Worm (Caenorhabditis elegans): ENCODE results near the gene grl-5.
A peak's percentile ranks its signal among the peaks of the same experiment; 100 is the strongest.

grl-5 gene

DNA sequence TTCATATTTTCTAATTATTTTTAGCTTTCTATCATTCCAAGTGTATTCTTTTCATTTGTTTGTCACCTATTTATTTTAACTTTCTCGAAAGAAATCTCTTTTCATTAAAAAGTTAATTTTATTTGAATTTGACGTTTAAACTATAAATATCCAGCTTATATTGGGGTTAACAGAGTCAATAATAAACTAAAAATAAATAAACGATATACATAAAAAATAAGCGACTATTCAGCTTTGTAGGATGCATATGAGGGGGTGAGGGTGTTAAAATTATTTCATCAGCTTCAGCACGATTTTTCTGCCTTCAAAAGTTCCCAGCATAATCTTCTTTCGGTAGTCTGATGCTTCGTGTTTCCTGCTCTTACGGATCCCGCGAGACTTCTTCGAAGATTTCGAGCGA, 40.8 kb downstream of the grl-5 start (continued):
- no peak for TF ChIP-seq lin-54 (GFP tag; optimal IDR thresholded peaks at IDR 0.05)
- no peak for TF ChIP-seq nfya-2 (GFP tag; IDR thresholded peaks at IDR 0.05)
- TF ChIP-seq ztf-6 (GFP tag; IDR thresholded peaks at IDR 0.05): no peak
- TF ChIP-seq mxl-1 (tag; optimal IDR thresholded peaks at IDR 0.05): no peak
- TF ChIP-seq ZK185.1 (tag; optimal IDR thresholded peaks at IDR 0.05; ENCODE audit: poor library complexity, severe bottlenecking): no peak
- TF ChIP-seq ekl-4 (GFP tag; IDR thresholded peaks at IDR 0.05): 0 out of 2 replicates have a peak, but pooled peaks have one; percentile 44
- TF ChIP-seq ceh-27 (GFP tag; optimal IDR thresholded peaks at IDR 0.05): no peak
- TF ChIP-seq mcd-1 (GFP tag; IDR thresholded peaks at IDR 0.05): no peak
- TF ChIP-seq sptf-2 (GFP tag; optimal IDR thresholded peaks at IDR 0.05): no peak
- TF ChIP-seq C06A6.2 (GFP tag; conservative IDR thresholded peaks at IDR 0.05): no peak
- peak; percentile 76; the same call in 1 of the 2 replicates for TF ChIP-seq Y79H2A.3 (GFP tag; conservative IDR thresholded peaks at IDR 0.05)
- TF ChIP-seq madf-6 (GFP tag; IDR thresholded peaks at IDR 0.05): peak; percentile 59
- TF ChIP-seq gei-17 (GFP tag; optimal IDR thresholded peaks at IDR 0.05): no peak
- TF ChIP-seq nhr-179 (tag; optimal IDR thresholded peaks at IDR 0.05): no peak
- TF ChIP-seq B0035.1 (tag; optimal IDR thresholded peaks at IDR 0.05): no peak
- TF ChIP-seq fkh-3 (tag; optimal IDR thresholded peaks at IDR 0.05): no peak
- no peak for TF ChIP-seq xnd-1 (tag; optimal IDR thresholded peaks at IDR 0.05)
- no peak for TF ChIP-seq attf-5 (GFP tag; optimal IDR thresholded peaks at IDR 0.05)
- TF ChIP-seq repo-1 (tag; optimal IDR thresholded peaks at IDR 0.05): no peak
- no peak for TF ChIP-seq egl-18 (GFP tag; IDR thresholded peaks at IDR 0.05)
- TF ChIP-seq lin-26 (GFP tag; IDR thresholded peaks at IDR 0.05): no peak
- TF ChIP-seq nhr-27 (tag; optimal IDR thresholded peaks at IDR 0.05): no peak
- no peak for TF ChIP-seq F10E7.11 (tag; optimal IDR thresholded peaks at IDR 0.05)
- no peak for TF ChIP-seq nfya-1 (tag; optimal IDR thresholded peaks at IDR 0.05; ENCODE audit: borderline replicate concordance, insufficient read depth)
- TF ChIP-seq F39B2.1 (GFP tag; IDR thresholded peaks at IDR 0.05): no peak
- no peak for TF ChIP-seq K11D2.4 (GFP tag; IDR thresholded peaks at IDR 0.05)
- no peak for TF ChIP-seq tlf-1 (GFP tag; optimal IDR thresholded peaks at IDR 0.05)
- TF ChIP-seq F37B4.10 (GFP tag; IDR thresholded peaks at IDR 0.05): no peak
- TF ChIP-seq Y56A3A.18 (GFP tag; IDR thresholded peaks at IDR 0.05): no peak
- no peak for TF ChIP-seq rpc-1 (optimal IDR thresholded peaks at IDR 0.05)
- TF ChIP-seq rpc-1 (tag; optimal IDR thresholded peaks at IDR 0.05): no peak
- TF ChIP-seq ztf-26 (tag; optimal IDR thresholded peaks at IDR 0.05): no peak
- no peak for TF ChIP-seq pha-4 (tag; optimal IDR thresholded peaks at IDR 0.05)
- TF ChIP-seq nhr-120 (GFP tag; IDR thresholded peaks at IDR 0.05): no peak
- TF ChIP-seq F49E8.2 (tag; optimal IDR thresholded peaks at IDR 0.05; ENCODE audit: insufficient read depth): peak; percentile 23
- 0 out of 2 replicates have a peak, but pooled peaks have one; percentile 14 for TF ChIP-seq madf-8 (GFP tag; conservative IDR thresholded peaks at IDR 0.05)
- 0 out of 2 replicates have a peak, but pooled peaks have one; percentile 34 for TF ChIP-seq nfyb-1 (GFP tag; IDR thresholded peaks at IDR 0.05)
- TF ChIP-seq let-526 (GFP tag; IDR thresholded peaks at IDR 0.05): no peak
- no peak for TF ChIP-seq ztf-3 (GFP tag; optimal IDR thresholded peaks at IDR 0.05)
- no peak for TF ChIP-seq mes-4 (tag; optimal IDR thresholded peaks at IDR 0.05)
- peak in 1 of 2 experiments; percentile 24 for TF ChIP-seq rec-8 (tag; optimal IDR thresholded peaks at IDR 0.05)
- TF ChIP-seq dox-1 (GFP tag; IDR thresholded peaks at IDR 0.05): no peak
- TF ChIP-seq snpc-1.3 (tag; optimal IDR thresholded peaks at IDR 0.05; ENCODE audit: insufficient read depth): peak; percentile 51
- TF ChIP-seq C17E4.6 (GFP tag; IDR thresholded peaks at IDR 0.05): no peak
- TF ChIP-seq akir-1 (GFP tag; optimal IDR thresholded peaks at IDR 0.05): no peak
- TF ChIP-seq atf-7 (tag; optimal IDR thresholded peaks at IDR 0.05): no peak
- TF ChIP-seq lag-1 (GFP tag; IDR thresholded peaks at IDR 0.05): no peak
- no peak for TF ChIP-seq F55B11.4 (tag; optimal IDR thresholded peaks at IDR 0.05; ENCODE audit: borderline replicate concordance, insufficient read depth)
- no peak for TF ChIP-seq hsf-1 (GFP tag; IDR thresholded peaks at IDR 0.05)

All from whole organism, young adult.